Fruit fly (Drosophila melanogaster) whole organism, prepupa: ENCODE results near the gene peng.

Source experiments
- CG10631 ChIP-seq: fragments of 200-800 bp; sonication (Bioruptor generic); optimal IDR thresholded peaks from 2 replicates; lab custom pipeline; 2016; ENCODE audit warnings: missing biosample characterization, missing genetic modification characterization
- CG10669 ChIP-seq: fragments of 200-800 bp; sonication (Bioruptor generic); optimal IDR thresholded peaks from 3 replicates; lab custom pipeline; 2018; ENCODE audit warnings: missing biosample characterization, mild to moderate bottlenecking, missing genetic modification characterization, moderate library complexity
- CG11762 ChIP-seq: fragments of 200-800 bp; sonication (Bioruptor generic); optimal IDR thresholded peaks from 3 replicates; lab custom pipeline; 2016; ENCODE audit warnings: missing biosample characterization, missing genetic modification characterization; ENCODE audit not compliant: insufficient read depth
- CG16779 ChIP-seq: fragments of 200-800 bp; sonication (Bioruptor generic); optimal IDR thresholded peaks from 3 replicates; lab custom pipeline; 2017; ENCODE audit warnings: missing biosample characterization, mild to moderate bottlenecking, missing genetic modification characterization
- CG34406 ChIP-seq: fragments of 200-800 bp; sonication (Bioruptor generic); optimal IDR thresholded peaks from 3 replicates; lab custom pipeline; 2016; ENCODE audit warnings: missing biosample characterization, missing genetic modification characterization
- CG6808 ChIP-seq: fragments of 200-800 bp; sonication (Bioruptor generic); optimal IDR thresholded peaks from 3 replicates; lab custom pipeline; 2017; ENCODE audit warnings: missing biosample characterization, missing genetic modification characterization, mild to moderate bottlenecking, moderate library complexity, missing genetic modification reagents
- Gug ChIP-seq: fragments of 200-800 bp; sonication (Bioruptor generic); IDR thresholded peaks from 2 replicates; pipeline ENCODE4 v1.3.6; 2022; ENCODE audit warnings: missing biosample characterization, missing genetic modification characterization
- Hr39 ChIP-seq: fragments of 200-800 bp; sonication (Bioruptor generic); optimal IDR thresholded peaks from 2 replicates; lab custom pipeline; 2016; ENCODE audit warnings: missing biosample characterization, missing genetic modification characterization
- Hr4 ChIP-seq: fragments of 200-800 bp; sonication (Bioruptor generic); optimal IDR thresholded peaks from 3 replicates; lab custom pipeline; 2016; ENCODE audit warnings: missing biosample characterization, missing genetic modification characterization
- Sox14 ChIP-seq: fragments of 200-800 bp; sonication (Bioruptor generic); optimal IDR thresholded peaks from 3 replicates; lab custom pipeline; 2016; ENCODE audit warnings: missing biosample characterization, missing genetic modification characterization
- cyc ChIP-seq: fragments of 200-800 bp; sonication (Bioruptor generic); optimal IDR thresholded peaks from 3 replicates; lab custom pipeline; 2016; ENCODE audit warnings: missing biosample characterization, missing genetic modification characterization
- fd59A ChIP-seq: fragments of 200-800 bp; sonication (Bioruptor generic); optimal IDR thresholded peaks from 2 replicates; lab custom pipeline; 2017; ENCODE audit warnings: missing biosample characterization, mild to moderate bottlenecking, missing genetic modification characterization, missing genetic modification reagents
- ss ChIP-seq, 2 experiments: fragments of 200-800 bp; sonication (Bioruptor generic); optimal IDR thresholded peaks; 2 replicates in 1 of 2; 3 replicates in 1 of 2; lab custom pipeline; 2017 to 2018; ENCODE audit warnings: mild to moderate bottlenecking in 2 of 2, missing biosample characterization in 2 of 2, missing genetic modification characterization in 2 of 2, moderate library complexity in 1 of 2

DNA sequence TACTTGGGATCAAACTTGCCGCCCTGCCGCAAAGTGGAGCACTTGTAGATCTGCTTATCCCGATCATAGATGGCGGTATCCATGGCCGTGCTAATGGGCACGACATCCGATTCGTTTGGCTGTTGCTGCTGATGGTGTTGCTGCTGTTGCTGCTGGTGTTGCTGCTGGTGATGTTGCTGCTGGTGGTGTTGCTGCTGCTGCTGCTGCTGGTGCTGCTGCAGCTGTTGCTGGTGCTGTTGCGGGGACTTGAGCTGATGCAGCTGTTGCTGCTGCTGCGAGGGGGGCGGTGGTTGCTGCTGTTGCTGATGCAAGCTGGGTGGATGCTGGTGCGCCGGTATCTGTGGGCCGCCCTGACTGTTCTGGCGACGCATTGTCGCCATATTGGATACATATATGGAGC, 16.5 kb downstream of the peng start:
- TF ChIP-seq CG10669 (GFP tag; lab: Kevin White, UChicago) (no peak), CG6808 (GFP tag; lab: Kevin White, UChicago) (no peak), Hr39 (GFP tag; lab: Kevin White, UChicago) (no peak), CG11762 (GFP tag; lab: Kevin White, UChicago) (no peak), CG10631 (GFP tag; lab: Kevin White, UChicago) (no peak), CG34406 (GFP tag; lab: Kevin White, UChicago) (no peak), Gug (GFP tag; lab: Robert Waterston, UW) (no peak), Sox14 (GFP tag; lab: Kevin White, UChicago) (no peak), CG16779 (tag; lab: Kevin White, UChicago) (no peak), Hr4 (GFP tag; lab: Kevin White, UChicago) (no peak), cyc (GFP tag; lab: Kevin White, UChicago) (no peak), ss (GFP tag; optimal IDR thresholded peaks at IDR 0.05; lab: Kevin White, UChicago) (no peak), fd59A (GFP tag; lab: Kevin White, UChicago) (no peak)
